Worm (Caenorhabditis elegans) whole organism, L2 larva: Measurements from ENCODE around the gene F53C3.1.
A peak's percentile ranks its signal among the peaks of the same experiment; 100 is the strongest.

Source experiments
- C34F6.9 ChIP-seq: fragments of 150-350 bp; optimal IDR thresholded peaks from 2 replicates; lab custom pipeline; 2014; ENCODE audit warnings: missing biosample characterization, missing genetic modification characterization
- F13H6.1 ChIP-seq: sonication (generic microtip); optimal IDR thresholded peaks from 2 replicates; lab custom pipeline; 2016; ENCODE audit warnings: missing genetic modification characterization, missing compliant biosample characterization
- Y55F3AM.14 ChIP-seq: fragments of 200-800 bp; sonication (Bioruptor generic); optimal IDR thresholded peaks from 2 replicates; lab custom pipeline; 2018; ENCODE audit warnings: mild to moderate bottlenecking, missing genetic modification characterization, missing compliant biosample characterization
- ZK546.5 ChIP-seq: sonication (generic microtip); optimal IDR thresholded peaks from 2 replicates; lab custom pipeline; 2017; ENCODE audit warnings: missing biosample characterization, missing genetic modification characterization
- alr-1 ChIP-seq: fragments of 150-350 bp; optimal IDR thresholded peaks from 2 replicates; lab custom pipeline; 2014; ENCODE audit warnings: missing biosample characterization, missing genetic modification characterization
- ama-1 ChIP-seq: fragments of 150-350 bp; optimal IDR thresholded peaks from 2 replicates; lab custom pipeline; 2018; ENCODE audit warnings: inconsistent platforms
- blmp-1 ChIP-seq: sonication (generic microtip); optimal IDR thresholded peaks from 2 replicates; lab custom pipeline; 2017; ENCODE audit warnings: missing genetic modification characterization, mild to moderate bottlenecking, missing compliant biosample characterization, antibody characterized with exemption, moderate library complexity; ENCODE audit not compliant: insufficient read depth
- ceh-16 ChIP-seq: fragments of 150-350 bp; optimal IDR thresholded peaks from 2 replicates; lab custom pipeline; 2014; ENCODE audit warnings: missing biosample characterization, missing genetic modification characterization
- crh-2 ChIP-seq: sonication (generic microtip); optimal IDR thresholded peaks from 2 replicates; lab custom pipeline; 2017; ENCODE audit warnings: missing biosample characterization, missing genetic modification characterization
- dmd-4 ChIP-seq: sonication (generic microtip); optimal IDR thresholded peaks from 2 replicates; lab custom pipeline; 2017; ENCODE audit warnings: missing biosample characterization, missing genetic modification characterization
- egl-27 ChIP-seq: sonication (generic microtip); optimal IDR thresholded peaks from 3 replicates; lab custom pipeline; 2017; ENCODE audit warnings: missing biosample characterization, missing genetic modification reagents, missing genetic modification characterization
- fos-1 ChIP-seq: fragments of 150-350 bp; optimal IDR thresholded peaks from 2 replicates; lab custom pipeline; 2014; ENCODE audit warnings: missing biosample characterization, missing genetic modification characterization
- gmeb-1 ChIP-seq: fragments of 150-350 bp; optimal IDR thresholded peaks from 2 replicates; lab custom pipeline; 2014; ENCODE audit warnings: missing biosample characterization, missing genetic modification characterization
- lin-11 ChIP-seq: fragments of 150-350 bp; sonication (generic microtip); optimal IDR thresholded peaks from 2 replicates; lab custom pipeline; 2014; ENCODE audit warnings: missing biosample characterization, missing genetic modification characterization, inconsistent platforms, mixed read lengths
- lin-13 ChIP-seq: fragments of 150-350 bp; optimal IDR thresholded peaks from 2 replicates; lab custom pipeline; 2014; ENCODE audit warnings: missing biosample characterization, missing genetic modification reagents, missing genetic modification characterization
- lin-39 ChIP-seq: fragments of 150-350 bp; optimal IDR thresholded peaks from 2 replicates; lab custom pipeline; 2014; ENCODE audit warnings: missing biosample characterization, missing genetic modification reagents, missing genetic modification characterization
- lsy-2 ChIP-seq, 2 experiments: fragments of 150-350 bp in 1 of 2; sonication (generic microtip) in 1 of 2; optimal IDR thresholded peaks; 2 replicates each; lab custom pipeline; 2014 to 2017; ENCODE audit warnings: missing biosample characterization in 2 of 2, missing genetic modification characterization in 2 of 2
- mdl-1 ChIP-seq, 2 experiments: fragments of 150-350 bp in 1 of 2; sonication (generic microtip) in 1 of 2; optimal IDR thresholded peaks; 2 replicates each; lab custom pipeline; 2017; ENCODE audit warnings: missing biosample characterization in 2 of 2, missing genetic modification characterization in 2 of 2
- nhr-10 ChIP-seq: sonication (generic microtip); optimal IDR thresholded peaks from 2 replicates; lab custom pipeline; 2017; ENCODE audit warnings: missing biosample characterization, missing genetic modification characterization
- nhr-11 ChIP-seq: fragments of 150-350 bp; optimal IDR thresholded peaks from 2 replicates; lab custom pipeline; 2014; ENCODE audit warnings: missing biosample characterization, missing genetic modification characterization
- nhr-129 ChIP-seq: fragments of 150-350 bp; optimal IDR thresholded peaks from 2 replicates; lab custom pipeline; 2014; ENCODE audit warnings: missing biosample characterization, missing genetic modification characterization
- nhr-21 ChIP-seq: fragments of 150-350 bp; optimal IDR thresholded peaks from 2 replicates; lab custom pipeline; 2014; ENCODE audit warnings: missing biosample characterization, missing genetic modification characterization
- nhr-23 ChIP-seq: fragments of 150-350 bp; optimal IDR thresholded peaks from 2 replicates; lab custom pipeline; 2014; ENCODE audit warnings: missing biosample characterization, missing genetic modification reagents, missing genetic modification characterization
- nhr-237 ChIP-seq: fragments of 150-350 bp; optimal IDR thresholded peaks from 2 replicates; lab custom pipeline; 2014; ENCODE audit warnings: missing biosample characterization, missing genetic modification characterization
- nhr-25 ChIP-seq: fragments of 150-350 bp; sonication (generic microtip); optimal IDR thresholded peaks from 3 replicates; lab custom pipeline; 2014; ENCODE audit warnings: missing biosample characterization, missing genetic modification characterization
- nhr-77 ChIP-seq: fragments of 150-350 bp; optimal IDR thresholded peaks from 2 replicates; lab custom pipeline; 2014; ENCODE audit warnings: missing biosample characterization, missing genetic modification characterization
- peb-1 ChIP-seq: fragments of 150-350 bp; optimal IDR thresholded peaks from 2 replicates; lab custom pipeline; 2014; ENCODE audit warnings: missing biosample characterization, missing genetic modification characterization
- sem-4 ChIP-seq: fragments of 150-350 bp; optimal IDR thresholded peaks from 2 replicates; lab custom pipeline; 2014; ENCODE audit warnings: missing biosample characterization, missing genetic modification reagents, missing genetic modification characterization
- skn-1 ChIP-seq: sonication (generic microtip); optimal IDR thresholded peaks from 2 replicates; lab custom pipeline; 2017; ENCODE audit warnings: missing biosample characterization, missing genetic modification characterization
- sma-3 ChIP-seq: sonication (generic microtip); optimal IDR thresholded peaks from 2 replicates; lab custom pipeline; 2016; ENCODE audit warnings: missing genetic modification reagents, missing genetic modification characterization, missing compliant biosample characterization
- sma-9 ChIP-seq, 2 experiments: fragments of 150-350 bp in 1 of 2; sonication (generic microtip) in 1 of 2; optimal IDR thresholded peaks; 2 replicates each; lab custom pipeline; 2014 to 2016; ENCODE audit warnings: missing genetic modification characterization in 2 of 2, mild to moderate bottlenecking in 1 of 2, missing biosample characterization in 1 of 2, missing compliant biosample characterization in 1 of 2, missing genetic modification reagents in 1 of 2, moderate library complexity in 1 of 2
- snpc-4 ChIP-seq: fragments of 150-350 bp; optimal IDR thresholded peaks from 2 replicates; lab custom pipeline; 2014; ENCODE audit warnings: missing biosample characterization, missing genetic modification characterization
- unc-55 ChIP-seq: fragments of 150-350 bp; sonication (generic microtip); optimal IDR thresholded peaks from 3 replicates; lab custom pipeline; 2014; ENCODE audit warnings: missing biosample characterization, missing genetic modification reagents, missing genetic modification characterization
- zag-1 ChIP-seq: fragments of 150-350 bp; optimal IDR thresholded peaks from 2 replicates; lab custom pipeline; 2014; ENCODE audit warnings: missing biosample characterization, missing genetic modification characterization

The F53C3.1 gene

DNA sequence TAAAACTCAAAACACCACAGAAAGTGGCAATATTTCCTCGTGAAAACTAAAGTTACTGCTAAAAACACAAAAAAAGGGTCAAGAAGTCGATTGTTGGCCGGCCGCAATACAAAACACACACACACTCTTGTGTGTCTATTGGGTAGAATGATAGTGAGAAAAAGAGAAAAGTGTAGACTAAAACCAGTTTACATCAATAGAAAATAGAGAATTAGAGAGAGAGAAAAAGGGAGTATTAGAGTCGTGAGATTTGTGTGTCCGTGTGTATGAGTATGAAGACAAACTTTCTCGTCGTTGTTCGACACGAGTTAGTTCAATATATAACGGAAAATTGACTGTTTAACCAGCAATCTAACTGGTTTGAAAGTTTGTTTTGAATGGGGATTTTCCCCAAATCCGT lies 17.6 kb downstream of the F53C3.1 start (continued):
- TF ChIP-seq nhr-21 (no peak), lin-39 (tag; lab: Kevin White, UChicago) (no peak), fos-1 (tag; lab: Kevin White, UChicago) (peak; percentile 67), nhr-23 (tag; lab: Kevin White, UChicago) (no peak), F13H6.1 (tag; lab: Kevin White, UChicago) (peak; percentile 72)

DNA sequence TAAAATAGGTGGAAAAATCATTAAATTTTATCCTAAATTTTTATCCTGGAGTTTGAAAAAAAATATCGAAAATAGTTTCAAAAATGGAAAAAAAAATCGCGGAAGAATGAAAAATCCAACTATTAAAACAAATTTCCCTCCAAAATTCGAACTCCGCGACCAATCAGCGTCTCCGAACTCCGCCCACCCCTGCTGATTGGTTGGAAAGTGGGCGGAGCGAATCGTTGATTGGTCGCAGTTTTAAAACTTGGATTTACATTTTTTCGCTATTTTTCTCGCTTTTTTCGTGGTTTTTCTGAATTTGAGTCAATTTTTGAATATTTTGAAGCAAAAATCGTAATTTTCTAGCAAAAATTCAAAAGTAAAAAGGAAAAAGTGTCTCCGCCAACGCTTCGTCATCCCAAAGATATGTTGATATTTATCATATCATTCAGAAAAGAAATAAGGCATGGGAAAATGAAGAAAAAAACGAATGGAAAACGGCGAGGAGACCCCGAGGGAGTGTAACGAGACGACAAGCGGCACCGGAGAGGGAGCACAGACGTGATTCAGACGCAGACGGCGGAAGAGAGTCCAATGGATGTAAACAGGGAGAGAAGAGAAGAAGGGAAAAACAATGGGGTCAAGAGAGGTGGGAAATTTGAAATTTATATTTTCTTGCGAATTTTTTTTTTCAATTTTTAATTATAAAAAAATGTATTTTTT lies 18.8 kb downstream of the F53C3.1 start:
- peak; percentile 2 for TF ChIP-seq blmp-1 (tag; lab: Kevin White, UChicago)
- peak; percentile 38 for TF ChIP-seq sma-9 (GFP tag; optimal IDR thresholded peaks at IDR 0.05; lab: Kevin White, UChicago)
- no peak for TF ChIP-seq sma-9 (tag; optimal IDR thresholded peaks at IDR 0.05; lab: Kevin White, UChicago)
- TF ChIP-seq sma-3 (GFP tag; lab: Kevin White, UChicago): peak; percentile 59
- peak; percentile 49 for TF ChIP-seq gmeb-1
- TF ChIP-seq lin-11: peak; percentile 52
- TF ChIP-seq sem-4 (tag; lab: Kevin White, UChicago): peak; percentile 19
- peak; percentile 64 for TF ChIP-seq unc-55 (GFP tag; lab: Kevin White, UChicago)
- TF ChIP-seq nhr-25: peak; percentile 50
- TF ChIP-seq crh-2 (tag; lab: Kevin White, UChicago): peak; percentile 28
- no peak for TF ChIP-seq ama-1 (lab: Kevin White, UChicago)
- peak; percentile 46 for TF ChIP-seq C34F6.9 (tag; lab: Kevin White, UChicago)
- no peak for TF ChIP-seq ZK546.5 (tag; lab: Kevin White, UChicago)
- peak; percentile 21 for TF ChIP-seq egl-27 (tag; lab: Kevin White, UChicago)
- peak in 1 of 2 experiments; percentile 60 for TF ChIP-seq lsy-2 (tag; optimal IDR thresholded peaks at IDR 0.05; lab: Kevin White, UChicago)
- peak; percentile 75 for TF ChIP-seq fos-1 (tag; lab: Kevin White, UChicago)
- no peak for TF ChIP-seq nhr-21
- peak; percentile 30 for TF ChIP-seq lin-13 (GFP tag; lab: Kevin White, UChicago)
- no peak for TF ChIP-seq mdl-1 (tag; optimal IDR thresholded peaks at IDR 0.05; lab: Kevin White, UChicago)
- TF ChIP-seq F13H6.1 (tag; lab: Kevin White, UChicago): peak; percentile 72
- peak; percentile 52 for TF ChIP-seq nhr-129

DNA sequence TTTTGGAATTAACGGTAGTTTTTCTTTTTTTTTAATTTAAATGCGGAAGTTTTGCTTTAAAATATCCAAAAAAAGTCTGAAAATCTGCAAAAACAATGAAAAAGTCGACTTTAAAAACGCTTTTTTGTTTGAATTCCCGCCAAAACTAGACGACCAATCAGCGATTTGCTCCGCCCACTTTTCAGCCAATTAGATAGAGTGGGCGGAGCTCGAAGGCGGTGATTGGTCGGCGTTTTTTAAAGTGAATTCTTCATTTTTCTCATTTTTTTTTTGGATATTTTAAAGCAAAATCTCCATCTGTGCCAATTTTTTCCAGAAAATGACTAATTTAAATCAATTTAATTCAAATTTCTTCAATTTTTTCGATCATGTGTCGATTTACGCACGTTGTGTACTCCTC lies 19.4 kb downstream of the F53C3.1 start:
- TF ChIP-seq nhr-25: no peak
- no peak for TF ChIP-seq nhr-10
- TF ChIP-seq dmd-4: no peak
- TF ChIP-seq lin-13 (GFP tag; lab: Kevin White, UChicago): no peak
- TF ChIP-seq crh-2 (tag; lab: Kevin White, UChicago): no peak
- TF ChIP-seq skn-1: no peak
- TF ChIP-seq gmeb-1: no peak
- no peak for TF ChIP-seq Y55F3AM.14 (GFP tag; lab: Kevin White, UChicago)
- TF ChIP-seq peb-1: no peak
- TF ChIP-seq snpc-4: no peak
- TF ChIP-seq lin-11: no peak
- no peak for TF ChIP-seq nhr-237 (tag; lab: Kevin White, UChicago)
- TF ChIP-seq egl-27 (tag; lab: Kevin White, UChicago): no peak
- no peak for TF ChIP-seq nhr-129
- TF ChIP-seq zag-1 (tag; lab: Kevin White, UChicago): no peak
- no peak for TF ChIP-seq C34F6.9 (tag; lab: Kevin White, UChicago)
- no peak for TF ChIP-seq lin-39 (tag; lab: Kevin White, UChicago)
- no peak for TF ChIP-seq alr-1 (tag; lab: Kevin White, UChicago)
- TF ChIP-seq unc-55 (GFP tag; lab: Kevin White, UChicago): no peak
- no peak for TF ChIP-seq nhr-23 (tag; lab: Kevin White, UChicago)

DNA sequence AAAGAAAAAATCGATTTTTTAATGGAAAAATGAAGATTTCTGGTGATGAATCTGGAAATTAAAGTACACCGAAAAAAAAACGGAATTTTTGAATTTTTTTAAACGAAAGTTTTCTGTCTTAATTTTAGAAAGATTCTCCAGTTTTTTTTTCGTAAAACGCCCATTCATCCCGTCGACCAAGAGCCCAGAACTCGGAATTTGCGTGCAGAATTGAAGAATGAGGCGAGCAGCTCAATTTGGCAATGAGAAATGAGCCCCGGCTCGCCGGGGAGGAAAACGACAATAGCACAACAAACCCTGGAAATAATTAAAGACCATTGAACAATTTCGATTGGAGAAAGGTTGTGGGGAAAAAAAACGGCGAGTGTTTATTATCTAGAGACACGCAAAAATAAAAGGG lies 20.0 kb downstream of the F53C3.1 start:
- no peak for TF ChIP-seq nhr-11
- TF ChIP-seq Y55F3AM.14 (GFP tag; lab: Kevin White, UChicago): no peak
- TF ChIP-seq nhr-77: no peak
- no peak for TF ChIP-seq ceh-16
- TF ChIP-seq gmeb-1: no peak
- TF ChIP-seq nhr-25: no peak
- no peak for TF ChIP-seq sma-9 (GFP tag; optimal IDR thresholded peaks at IDR 0.05; lab: Kevin White, UChicago)
- TF ChIP-seq sma-9 (tag; optimal IDR thresholded peaks at IDR 0.05; lab: Kevin White, UChicago): no peak
- TF ChIP-seq unc-55 (GFP tag; lab: Kevin White, UChicago): no peak
